Fruit fly (Drosophila melanogaster) whole organism, embryonic: ENCODE data around the gene Tnpo-SR.
A peak's percentile ranks its signal among the peaks of the same experiment; 100 is the strongest.

Source experiments
- ATbp ChIP-seq: fragments of 200-800 bp; sonication (Bioruptor generic); optimal IDR thresholded peaks from 2 replicates; lab custom pipeline; 2017; ENCODE audit warnings: missing biosample characterization, mild to moderate bottlenecking, missing genetic modification characterization, missing genetic modification reagents
- Ada2b ChIP-seq: fragments of 200-800 bp; sonication (Bioruptor generic); IDR thresholded peaks from 2 replicates; pipeline ENCODE4 v1.3.6; 2022; ENCODE audit warnings: missing biosample characterization, missing genetic modification characterization
- BtbVII ChIP-seq: fragments of 200-800 bp; sonication (Bioruptor generic); optimal IDR thresholded peaks from 3 replicates; lab custom pipeline; 2017; ENCODE audit warnings: missing biosample characterization, mild to moderate bottlenecking, missing genetic modification characterization
- CG10274 ChIP-seq: fragments of 200-800 bp; sonication (Bioruptor generic); optimal IDR thresholded peaks from 3 replicates; lab custom pipeline; 2017; ENCODE audit warnings: missing biosample characterization, mild to moderate bottlenecking, missing genetic modification characterization
- CG11093 ChIP-seq: fragments of 200-800 bp; sonication (Bioruptor generic); IDR thresholded peaks from 3 replicates; pipeline ENCODE4 v1.3.6; 2022; ENCODE audit warnings: missing biosample characterization, missing genetic modification characterization
- CG11695 ChIP-seq: fragments of 200-800 bp; sonication (Bioruptor generic); IDR thresholded peaks from 3 replicates; pipeline ENCODE4 v1.3.6; 2022; ENCODE audit warnings: missing biosample characterization, missing genetic modification characterization
- CG12391 ChIP-seq: fragments of 200-800 bp; sonication (Bioruptor generic); optimal IDR thresholded peaks from 3 replicates; lab custom pipeline; 2018; ENCODE audit warnings: missing biosample characterization, mild to moderate bottlenecking, missing genetic modification characterization, moderate library complexity
- CG12659 ChIP-seq: fragments of 200-800 bp; sonication (Bioruptor generic); optimal IDR thresholded peaks from 3 replicates; lab custom pipeline; 2017; ENCODE audit warnings: mild to moderate bottlenecking, missing biosample characterization, missing genetic modification reagents, missing genetic modification characterization
- CG14050 ChIP-seq: fragments of 200-800 bp; sonication (Bioruptor generic); IDR thresholded peaks from 3 replicates; pipeline ENCODE4 v1.3.6; 2022; ENCODE audit warnings: missing biosample characterization, missing genetic modification characterization
- CG1832 ChIP-seq: fragments of 200-800 bp; sonication (Bioruptor generic); optimal IDR thresholded peaks from 2 replicates; lab custom pipeline; 2017; ENCODE audit warnings: missing biosample characterization, mild to moderate bottlenecking, missing genetic modification characterization, inconsistent platforms
- CG34376 ChIP-seq: fragments of 200-800 bp; sonication (Bioruptor generic); optimal IDR thresholded peaks from 2 replicates; lab custom pipeline; 2018; ENCODE audit warnings: missing biosample characterization, mild to moderate bottlenecking, missing genetic modification characterization
- CG3847 ChIP-seq: fragments of 200-800 bp; sonication (Bioruptor generic); IDR thresholded peaks from 2 replicates; pipeline ENCODE4 v1.3.6; 2022; ENCODE audit warnings: missing biosample characterization, missing genetic modification characterization
- CG6791 ChIP-seq: fragments of 200-800 bp; sonication (Bioruptor generic); IDR thresholded peaks from 3 replicates; pipeline ENCODE4 v1.3.6; 2022; ENCODE audit warnings: missing biosample characterization, missing genetic modification characterization; ENCODE audit not compliant: partially characterized antibody
- CG7271 ChIP-seq: fragments of 200-800 bp; sonication (Bioruptor generic); optimal IDR thresholded peaks from 2 replicates; lab custom pipeline; 2018; ENCODE audit warnings: missing biosample characterization, mild to moderate bottlenecking, missing genetic modification characterization, moderate library complexity
- CG7357 ChIP-seq: fragments of 200-800 bp; sonication (Bioruptor generic); IDR thresholded peaks from 3 replicates; pipeline ENCODE4 v1.3.6; 2022; ENCODE audit warnings: missing biosample characterization, missing genetic modification characterization
- CG7786 ChIP-seq: fragments of 200-800 bp; sonication (Bioruptor generic); optimal IDR thresholded peaks from 2 replicates; lab custom pipeline; 2016; ENCODE audit warnings: missing biosample characterization, missing genetic modification characterization
- E2f2 ChIP-seq: fragments of 200-800 bp; sonication (Bioruptor generic); IDR thresholded peaks from 2 replicates; pipeline ENCODE4 v1.3.6; 2022; ENCODE audit warnings: missing biosample characterization, missing genetic modification characterization
- Elba2 ChIP-seq: fragments of 200-800 bp; sonication (Bioruptor generic); optimal IDR thresholded peaks from 3 replicates; lab custom pipeline; 2016; ENCODE audit warnings: missing biosample characterization, missing genetic modification characterization
- Max ChIP-seq: fragments of 200-800 bp; sonication (Bioruptor generic); optimal IDR thresholded peaks from 2 replicates; lab custom pipeline; 2016; ENCODE audit warnings: missing biosample characterization, mild to moderate bottlenecking, missing genetic modification characterization
- Med ChIP-seq: fragments of 200-800 bp; sonication (Bioruptor generic); peaks from one replicate; lab custom pipeline; 2016; ENCODE audit warnings: missing biosample characterization, missing genetic modification characterization, mild to moderate bottlenecking, inconsistent platforms, moderate library complexity
- Myb ChIP-seq: fragments of 200-800 bp; sonication (Bioruptor generic); optimal IDR thresholded peaks from 2 replicates; lab custom pipeline; 2016; ENCODE audit warnings: missing biosample characterization, missing genetic modification characterization
- Nf-YB ChIP-seq: fragments of 200-800 bp; sonication (Bioruptor generic); optimal IDR thresholded peaks from 3 replicates; lab custom pipeline; 2019; ENCODE audit warnings: missing biosample characterization, mild to moderate bottlenecking, missing genetic modification characterization, moderate library complexity
- Poxn ChIP-seq: fragments of 200-800 bp; sonication (Bioruptor generic); IDR thresholded peaks from 2 replicates; pipeline ENCODE4 v1.3.6; 2022; ENCODE audit warnings: missing biosample characterization, missing genetic modification characterization
- Ptx1 ChIP-seq: fragments of 200-800 bp; sonication (Bioruptor generic); IDR thresholded peaks from 2 replicates; pipeline ENCODE4 v1.3.6; 2022; ENCODE audit warnings: missing biosample characterization, missing genetic modification characterization
- Rx ChIP-seq: fragments of 200-800 bp; sonication (Bioruptor generic); IDR thresholded peaks from 2 replicates; pipeline ENCODE4 v1.3.6; 2022; ENCODE audit warnings: missing biosample characterization, missing genetic modification characterization
- Sox100B ChIP-seq: fragments of 200-800 bp; sonication (Bioruptor generic); optimal IDR thresholded peaks from 3 replicates; lab custom pipeline; 2018; ENCODE audit warnings: missing biosample characterization, mild to moderate bottlenecking, missing genetic modification characterization
- Stat92E ChIP-seq, 3 experiments: fragments of >200 bp in 2 of 3; fragments of 200-800 bp in 1 of 3; sonication (Bioruptor generic) in 1 of 3; optimal IDR thresholded peaks; 2 replicates each; lab custom pipeline; 2017 to 2019; ENCODE audit warnings: missing biosample characterization in 3 of 3, missing genetic modification characterization in 3 of 3, mild to moderate bottlenecking in 1 of 3, moderate library complexity in 1 of 3
- aop ChIP-seq: fragments of 200-800 bp; sonication (Bioruptor generic); IDR thresholded peaks from 2 replicates; pipeline ENCODE4 v1.3.6; 2022; ENCODE audit warnings: missing biosample characterization, missing genetic modification characterization
- ara ChIP-seq: fragments of 200-800 bp; sonication (Bioruptor generic); IDR thresholded peaks from 2 replicates; pipeline ENCODE4 v1.3.6; 2022; ENCODE audit warnings: missing biosample characterization, missing genetic modification characterization
- corto ChIP-seq: fragments of 200-800 bp; sonication (Bioruptor generic); optimal IDR thresholded peaks from 2 replicates; lab custom pipeline; 2016; ENCODE audit warnings: missing biosample characterization, mild to moderate bottlenecking, missing genetic modification characterization, moderate library complexity
- disco-r ChIP-seq: fragments of 200-800 bp; sonication (Bioruptor generic); optimal IDR thresholded peaks from 2 replicates; lab custom pipeline; 2016; ENCODE audit warnings: missing biosample characterization, missing genetic modification characterization
- ewg ChIP-seq: fragments of 200-800 bp; sonication (Bioruptor generic); optimal IDR thresholded peaks from 3 replicates; lab custom pipeline; 2017; ENCODE audit warnings: mild to moderate bottlenecking, missing biosample characterization, missing genetic modification reagents, missing genetic modification characterization
- fu2 ChIP-seq: fragments of 200-800 bp; sonication (Bioruptor generic); optimal IDR thresholded peaks from 2 replicates; lab custom pipeline; 2016; ENCODE audit warnings: missing biosample characterization, missing genetic modification characterization
- gfzf ChIP-seq: fragments of 200-800 bp; sonication (Bioruptor generic); optimal IDR thresholded peaks from 2 replicates; lab custom pipeline; 2016; ENCODE audit warnings: missing biosample characterization, mild to moderate bottlenecking, missing genetic modification characterization, moderate library complexity
- gsb ChIP-seq: fragments of 200-800 bp; sonication (Bioruptor generic); IDR thresholded peaks from 2 replicates; pipeline ENCODE4 v1.3.6; 2022; ENCODE audit warnings: missing biosample characterization, missing genetic modification characterization
- hth ChIP-seq: fragments of >200 bp; optimal IDR thresholded peaks from 2 replicates; lab custom pipeline; 2017; ENCODE audit warnings: inconsistent platforms
- insv ChIP-seq, 2 experiments: fragments of 200-800 bp; sonication (Bioruptor generic); optimal IDR thresholded peaks; 3 replicates each; lab custom pipeline; 2016 to 2018; ENCODE audit warnings: missing biosample characterization in 2 of 2, missing genetic modification characterization in 2 of 2
- jumu ChIP-seq: fragments of 200-800 bp; sonication (Bioruptor generic); optimal IDR thresholded peaks from 3 replicates; lab custom pipeline; 2016; ENCODE audit warnings: missing biosample characterization, missing genetic modification characterization
- kah ChIP-seq: fragments of 200-800 bp; sonication (Bioruptor generic); optimal IDR thresholded peaks from 2 replicates; lab custom pipeline; 2018; ENCODE audit warnings: missing biosample characterization, mild to moderate bottlenecking, missing genetic modification characterization
- lbe ChIP-seq: fragments of 200-800 bp; sonication (Bioruptor generic); optimal IDR thresholded peaks from 2 replicates; lab custom pipeline; 2016; ENCODE audit warnings: missing biosample characterization, mild to moderate bottlenecking, missing genetic modification characterization
- lov ChIP-seq, 2 experiments: fragments of 200-800 bp in 1 of 2; fragments of >200 bp in 1 of 2; sonication (Bioruptor generic) in 1 of 2; IDR thresholded peaks in 1 of 2; optimal IDR thresholded peaks in 1 of 2; 2 replicates in 1 of 2; 3 replicates in 1 of 2; pipeline versions ENCODE4 v1.3.6 to Lab custom; 2017 to 2022; ENCODE audit warnings: missing biosample characterization in 1 of 2, missing genetic modification characterization in 1 of 2
- pan ChIP-seq, 4 experiments: fragments of >200 bp in 3 of 4; fragments of 200-800 bp in 1 of 4; sonication (Bioruptor generic) in 1 of 4; optimal IDR thresholded peaks in 3 of 4; IDR thresholded peaks in 1 of 4; 2 replicates each; pipeline versions ENCODE4 v1.3.6 to Lab custom; 2017 to 2022; ENCODE audit warnings: missing biosample characterization in 2 of 4, missing genetic modification characterization in 2 of 4, mixed read lengths in 1 of 4
- psq ChIP-seq: fragments of 200-800 bp; sonication (Bioruptor generic); optimal IDR thresholded peaks from 2 replicates; lab custom pipeline; 2017; ENCODE audit warnings: missing biosample characterization, missing genetic modification characterization
- sisA ChIP-seq: fragments of 200-800 bp; sonication (Bioruptor generic); IDR thresholded peaks from 2 replicates; pipeline ENCODE4 v1.3.6; 2022; ENCODE audit warnings: missing biosample characterization, missing genetic modification characterization
- so ChIP-seq: fragments of 200-800 bp; sonication (Bioruptor generic); IDR thresholded peaks from 3 replicates; pipeline ENCODE4 v1.3.6; 2022; ENCODE audit warnings: missing biosample characterization, missing genetic modification characterization
- tll ChIP-seq, 2 experiments: fragments of 200-800 bp in 1 of 2; fragments of >200 bp in 1 of 2; sonication (Bioruptor generic) in 1 of 2; optimal IDR thresholded peaks; 2 replicates each; lab custom pipeline; 2017 to 2019; ENCODE audit warnings: missing biosample characterization in 2 of 2, missing genetic modification characterization in 2 of 2, mild to moderate bottlenecking in 1 of 2, moderate library complexity in 1 of 2
- tup ChIP-seq: fragments of 200-800 bp; sonication (Bioruptor generic); optimal IDR thresholded peaks from 2 replicates; lab custom pipeline; 2016; ENCODE audit warnings: missing biosample characterization, mild to moderate bottlenecking, missing genetic modification characterization, moderate library complexity
- zf30C ChIP-seq: fragments of 200-800 bp; sonication (Bioruptor generic); optimal IDR thresholded peaks from 3 replicates; lab custom pipeline; 2018; ENCODE audit warnings: missing biosample characterization, mild to moderate bottlenecking, missing genetic modification characterization
- zfh1 ChIP-seq: fragments of 200-800 bp; sonication (Bioruptor generic); IDR thresholded peaks from 3 replicates; pipeline ENCODE4 v1.3.6; 2022; ENCODE audit warnings: missing biosample characterization, missing genetic modification characterization

Tnpo-SR gene

dm6 chr2L:2755323-2755695 lies 4.4 kb upstream of the Tnpo-SR start (continued):
- TF ChIP-seq Myb (GFP tag; lab: Kevin White, UChicago) (no peak), fu2 (GFP tag; lab: Kevin White, UChicago) (no peak), Max (GFP tag; lab: Kevin White, UChicago) (no peak), tup (GFP tag; lab: Kevin White, UChicago) (no peak), pan (optimal IDR thresholded peaks at IDR 0.05; lab: Kevin White, UChicago) (no peak), pan (GFP tag; optimal IDR thresholded peaks at IDR 0.05 in 1 of 2, IDR thresholded peaks at IDR 0.05 in 1 of 2) (no peak), lbe (GFP tag; lab: Kevin White, UChicago) (peak; percentile 84), Ada2b (GFP tag; lab: Robert Waterston, UW) (no peak), CG34376 (GFP tag; lab: Kevin White, UChicago) (no peak), Ptx1 (no peak), sisA (GFP tag; lab: Robert Waterston, UW) (no peak), CG7786 (no peak), Poxn (GFP tag; lab: Robert Waterston, UW) (no peak), Rx (GFP tag; lab: Robert Waterston, UW) (no peak), hth (lab: Kevin White, UChicago) (no peak), disco-r (GFP tag; lab: Kevin White, UChicago) (no peak), gfzf (GFP tag; lab: Kevin White, UChicago) (no peak), lov (optimal IDR thresholded peaks at IDR 0.05; lab: Kevin White, UChicago) (no peak), lov (GFP tag; IDR thresholded peaks at IDR 0.05; lab: Robert Waterston, UW) (no peak), jumu (GFP tag; lab: Kevin White, UChicago) (no peak), E2f2 (GFP tag; lab: Robert Waterston, UW) (no peak), kah (GFP tag; lab: Kevin White, UChicago) (peak; percentile 2), CG7357 (GFP tag; lab: Robert Waterston, UW) (no peak), gsb (no peak), ara (GFP tag; lab: Robert Waterston, UW) (no peak), CG11093 (no peak), CG3847 (GFP tag; lab: Robert Waterston, UW) (no peak), CG10274 (no peak), CG12391 (no peak), zf30C (GFP tag; lab: Kevin White, UChicago) (no peak), CG7271 (tag; lab: Kevin White, UChicago) (no peak), insv (GFP tag; optimal IDR thresholded peaks at IDR 0.05; lab: Kevin White, UChicago) (no peak), CG6791 (GFP tag; lab: Robert Waterston, UW) (no peak), aop (GFP tag; lab: Robert Waterston, UW) (no peak), Nf-YB (GFP tag; lab: Kevin White, UChicago) (no peak), zfh1 (GFP tag; lab: Robert Waterston, UW) (no peak), ATbp (no peak), Sox100B (GFP tag; lab: Kevin White, UChicago) (no peak), so (GFP tag; lab: Robert Waterston, UW) (no peak), CG14050 (GFP tag; lab: Robert Waterston, UW) (no peak), tll (GFP tag; optimal IDR thresholded peaks at IDR 0.05; lab: Kevin White, UChicago) (no peak), CG11695 (GFP tag; lab: Robert Waterston, UW) (no peak), corto (peak; percentile 63), BtbVII (GFP tag; lab: Kevin White, UChicago) (no peak), Med (GFP tag; lab: Kevin White, UChicago) (peak; percentile 7), Elba2 (GFP tag; lab: Kevin White, UChicago) (no peak), Stat92E (GFP tag; optimal IDR thresholded peaks at IDR 0.05; lab: Kevin White, UChicago) (peak in 1 of 3 experiments; percentile 29), ewg (GFP tag; lab: Kevin White, UChicago) (no peak), psq (no peak), CG12659 (GFP tag; lab: Kevin White, UChicago) (no peak), CG1832 (GFP tag; lab: Kevin White, UChicago) (peak; percentile 51)
